Worm (Caenorhabditis elegans): ENCODE measurements around the gene dmsr-7.
A peak's percentile ranks its signal among the peaks of the same experiment; 100 is the strongest.

Gene dmsr-7

ce11 chrV:5442366-5442765, 37.2 kb downstream of the dmsr-7 start:
- TF ChIP-seq ceh-28 (tag; optimal IDR thresholded peaks at IDR 0.05) (no peak), lin-39 (tag; optimal IDR thresholded peaks at IDR 0.05) (peak; percentile 46), nfya-1 (tag; optimal IDR thresholded peaks at IDR 0.05; ENCODE audit: insufficient read depth) (peak; percentile 15), nhr-43 (tag; optimal IDR thresholded peaks at IDR 0.05; ENCODE audit: poor library complexity, severe bottlenecking) (no peak), skn-1 (tag; optimal IDR thresholded peaks at IDR 0.05) (no peak), egl-27 (tag; optimal IDR thresholded peaks at IDR 0.05) (no peak), R02D3.7 (tag; optimal IDR thresholded peaks at IDR 0.05) (no peak), fkh-10 (GFP tag; optimal IDR thresholded peaks at IDR 0.05) (no peak), unc-39 (tag; optimal IDR thresholded peaks at IDR 0.05) (no peak), nhr-28 (tag; optimal IDR thresholded peaks at IDR 0.05) (no peak), nhr-77 (tag; optimal IDR thresholded peaks at IDR 0.05) (no peak), nhr-237 (tag; optimal IDR thresholded peaks at IDR 0.05) (no peak), nhr-25 (tag; optimal IDR thresholded peaks at IDR 0.05) (no peak), sea-2 (GFP tag; optimal IDR thresholded peaks at IDR 0.05) (no peak)

DNA sequence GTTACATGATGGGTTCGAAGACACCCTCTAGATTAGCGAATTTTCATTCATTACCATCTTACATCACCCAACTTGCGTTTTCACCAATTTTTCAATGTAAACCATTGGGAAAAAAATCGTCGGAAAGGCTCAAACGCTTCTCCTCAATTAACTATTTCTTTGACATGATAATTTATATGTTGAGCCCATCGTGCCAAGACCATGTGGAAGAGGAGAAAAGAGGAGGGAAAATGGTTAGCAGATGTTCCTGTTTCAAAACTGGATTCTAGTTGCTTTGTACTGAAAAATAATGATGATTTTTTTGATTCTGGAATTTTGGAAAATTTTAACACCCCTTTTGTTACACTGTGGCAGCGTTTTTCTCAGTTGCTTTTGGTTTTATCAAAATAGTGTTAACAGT, 38.9 kb downstream of the dmsr-7 start:
- TF ChIP-seq pqm-1 (tag; optimal IDR thresholded peaks at IDR 0.05) (no peak), nhr-76 (tag; optimal IDR thresholded peaks at IDR 0.05) (no peak), nfya-1 (tag; optimal IDR thresholded peaks at IDR 0.05; ENCODE audit: insufficient read depth) (no peak), nhr-28 (tag; optimal IDR thresholded peaks at IDR 0.05) (no peak), egl-5 (tag; optimal IDR thresholded peaks at IDR 0.05) (no peak), jun-1 (tag; optimal IDR thresholded peaks at IDR 0.05) (no peak)

DNA sequence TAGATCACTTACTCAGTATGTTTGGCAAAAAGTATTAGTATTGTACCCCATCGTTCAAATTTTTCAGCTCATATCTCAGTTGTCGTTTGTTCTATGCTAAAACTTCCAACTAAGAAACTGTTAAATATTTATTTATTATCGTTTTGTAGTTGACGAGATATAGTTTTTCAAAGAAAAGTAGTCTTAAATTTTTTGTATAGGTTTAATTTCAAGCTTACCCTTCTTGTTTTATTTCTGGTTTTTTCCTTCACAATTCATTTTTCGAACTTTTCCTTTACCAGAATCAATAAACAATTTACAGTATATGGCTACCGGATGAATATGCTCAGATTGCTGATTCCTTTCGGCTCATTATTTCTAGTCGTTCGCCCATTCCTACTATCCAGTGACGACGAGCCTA, 40.7 kb downstream of the dmsr-7 start, which contains the start of gene F08F3.1:
Gene F08F3.1 (plus strand): TSS at position 301 of the 400 bp plus-strand sequence.
- no peak for TF ChIP-seq tbx-2 (tag; optimal IDR thresholded peaks at IDR 0.05)
- TF ChIP-seq unc-39 (tag; optimal IDR thresholded peaks at IDR 0.05), result no peak
- TF ChIP-seq unc-62 (GFP tag; optimal IDR thresholded peaks at IDR 0.05), result no peak
- TF ChIP-seq elt-2 (tag; optimal IDR thresholded peaks at IDR 0.05), result no peak
- TF ChIP-seq fkh-2 (tag; optimal IDR thresholded peaks at IDR 0.05), result no peak
- TF ChIP-seq aly-2 (tag; optimal IDR thresholded peaks at IDR 0.05), result no peak
- no peak for TF ChIP-seq mml-1 (tag; optimal IDR thresholded peaks at IDR 0.05)
- TF ChIP-seq ceh-82 (tag; optimal IDR thresholded peaks at IDR 0.05), result no peak
- no peak for TF ChIP-seq ztf-4 (tag; optimal IDR thresholded peaks at IDR 0.05)
- TF ChIP-seq ceh-28 (tag; optimal IDR thresholded peaks at IDR 0.05), result no peak
- TF ChIP-seq zag-1 (tag; optimal IDR thresholded peaks at IDR 0.05), result no peak
- no peak for TF ChIP-seq skn-1 (tag; optimal IDR thresholded peaks at IDR 0.05)
- TF ChIP-seq daf-12 (tag; optimal IDR thresholded peaks at IDR 0.05), result no peak
- no peak for TF ChIP-seq nhr-77 (tag; optimal IDR thresholded peaks at IDR 0.05)

DNA sequence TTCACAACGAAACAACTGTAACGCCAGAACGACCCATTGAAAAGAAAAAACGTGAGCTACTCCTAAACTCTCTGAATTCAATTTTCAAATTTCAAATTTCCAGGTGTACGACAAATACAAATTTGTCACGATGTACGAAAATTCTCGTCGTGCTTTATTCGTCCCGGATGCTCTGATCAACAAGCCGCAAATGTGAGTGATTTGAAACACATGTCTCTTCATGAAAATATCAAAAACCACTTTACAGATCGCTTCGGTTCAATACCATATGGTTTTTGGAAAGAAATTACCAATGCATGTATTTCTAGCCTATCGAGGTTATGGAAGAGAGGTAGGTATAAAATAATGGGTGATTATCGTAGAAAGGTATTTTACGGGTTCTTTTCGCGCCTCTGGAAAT, 41.9 kb downstream of the dmsr-7 start:
- TF ChIP-seq nhr-23 (tag; optimal IDR thresholded peaks at IDR 0.05) (no peak), ztf-4 (tag; optimal IDR thresholded peaks at IDR 0.05) (no peak), ceh-28 (tag; optimal IDR thresholded peaks at IDR 0.05) (no peak), sea-2 (GFP tag; optimal IDR thresholded peaks at IDR 0.05) (no peak), ceh-82 (tag; optimal IDR thresholded peaks at IDR 0.05) (no peak), pqm-1 (tag; optimal IDR thresholded peaks at IDR 0.05) (no peak), tbx-2 (tag; optimal IDR thresholded peaks at IDR 0.05) (no peak), unc-39 (tag; optimal IDR thresholded peaks at IDR 0.05) (no peak), ama-1 (optimal IDR thresholded peaks at IDR 0.05) (no peak), elt-3 (tag; optimal IDR thresholded peaks at IDR 0.05) (no peak), lin-39 (tag; optimal IDR thresholded peaks at IDR 0.05) (no peak), R02D3.7 (tag; optimal IDR thresholded peaks at IDR 0.05) (no peak)

DNA sequence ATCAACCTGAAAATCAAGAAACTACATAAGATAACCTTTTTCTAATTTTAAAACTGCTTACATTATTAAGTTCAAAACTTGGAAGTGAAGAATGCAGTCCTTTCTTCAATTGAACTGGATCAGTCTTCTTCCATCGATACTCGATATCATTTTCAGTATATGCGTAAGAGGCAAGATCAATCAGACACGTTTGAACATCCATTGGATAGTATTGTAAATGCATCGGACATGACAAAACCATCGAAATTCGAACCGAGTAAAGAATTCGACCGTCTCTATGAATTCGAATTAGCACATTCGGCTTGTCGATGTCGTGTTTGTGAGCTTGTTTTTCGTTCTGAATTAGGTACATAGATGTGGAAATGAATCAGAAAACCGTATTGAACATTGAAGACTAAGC, 45.6 kb downstream of the dmsr-7 start:
- no peak for TF ChIP-seq R02D3.7 (tag; optimal IDR thresholded peaks at IDR 0.05)
- no peak for TF ChIP-seq ztf-11 (tag; optimal IDR thresholded peaks at IDR 0.05)
- TF ChIP-seq mdl-1 (tag; optimal IDR thresholded peaks at IDR 0.05), result no peak
- TF ChIP-seq eor-1 (tag; optimal IDR thresholded peaks at IDR 0.05), result no peak
- no peak for TF ChIP-seq daf-12 (tag; optimal IDR thresholded peaks at IDR 0.05)
- TF ChIP-seq ceh-16 (tag; optimal IDR thresholded peaks at IDR 0.05), result no peak
- TF ChIP-seq nhr-28 (tag; optimal IDR thresholded peaks at IDR 0.05), result no peak
- TF ChIP-seq ztf-4 (tag; optimal IDR thresholded peaks at IDR 0.05), result no peak
- no peak for TF ChIP-seq zag-1 (tag; optimal IDR thresholded peaks at IDR 0.05)
- TF ChIP-seq nhr-67 (tag; optimal IDR thresholded peaks at IDR 0.05), result no peak
- no peak for TF ChIP-seq elt-3 (tag; optimal IDR thresholded peaks at IDR 0.05)
- TF ChIP-seq nfya-1 (tag; optimal IDR thresholded peaks at IDR 0.05; ENCODE audit: insufficient read depth), result no peak
- TF ChIP-seq ZK546.5 (tag; optimal IDR thresholded peaks at IDR 0.05), result no peak
- TF ChIP-seq tbx-2 (tag; optimal IDR thresholded peaks at IDR 0.05), result no peak
- TF ChIP-seq pha-4 (tag; optimal IDR thresholded peaks at IDR 0.05), result no peak
- no peak for TF ChIP-seq mml-1 (tag; optimal IDR thresholded peaks at IDR 0.05)
